Worm (Caenorhabditis elegans) whole organism, late embryonic: Measurements from ENCODE around the gene K02D3.1.

ENCODE experiments used
- C38D4.7 ChIP-seq: fragments of 200-800 bp; sonication (Bioruptor generic); optimal IDR thresholded peaks from 2 replicates; lab custom pipeline; 2018; ENCODE audit warnings: mild to moderate bottlenecking, missing genetic modification characterization, moderate library complexity, missing compliant biosample characterization
- K02D7.2 ChIP-seq: sonication (generic microtip); optimal IDR thresholded peaks from 2 replicates; lab custom pipeline; 2017; ENCODE audit warnings: mild to moderate bottlenecking, missing genetic modification characterization, missing compliant biosample characterization
- K09A11.1 ChIP-seq: sonication (generic microtip); optimal IDR thresholded peaks from 2 replicates; lab custom pipeline; 2017; ENCODE audit warnings: antibody characterized with exemption, mild to moderate bottlenecking, missing genetic modification characterization, missing compliant biosample characterization; ENCODE audit not compliant: insufficient read depth
- T23F11.4 ChIP-seq: fragments of 200-800 bp; sonication (Bioruptor generic); optimal IDR thresholded peaks from 2 replicates; lab custom pipeline; 2018; ENCODE audit warnings: mild to moderate bottlenecking, missing genetic modification characterization, missing compliant biosample characterization
- ama-1 ChIP-seq: fragments of 150-350 bp; optimal IDR thresholded peaks from 2 replicates; lab custom pipeline; 2014
- ceh-14 ChIP-seq: sonication (generic microtip); optimal IDR thresholded peaks from 2 replicates; lab custom pipeline; 2016; ENCODE audit warnings: missing genotype, missing genetic modification characterization, missing compliant biosample characterization
- ceh-18 ChIP-seq: sonication (generic microtip); optimal IDR thresholded peaks from 2 replicates; lab custom pipeline; 2016; ENCODE audit warnings: missing genetic modification characterization, missing compliant biosample characterization
- ceh-24 ChIP-seq: sonication (generic microtip); optimal IDR thresholded peaks from 2 replicates; lab custom pipeline; 2016; ENCODE audit warnings: mild to moderate bottlenecking, missing genetic modification characterization, missing compliant biosample characterization
- ceh-31 ChIP-seq: sonication (generic microtip); optimal IDR thresholded peaks from 2 replicates; lab custom pipeline; 2016; ENCODE audit warnings: missing genetic modification characterization, missing compliant biosample characterization
- ceh-34 ChIP-seq: sonication (generic microtip); optimal IDR thresholded peaks from 2 replicates; lab custom pipeline; 2016; ENCODE audit warnings: mild to moderate bottlenecking, missing genetic modification characterization, missing compliant biosample characterization
- ceh-45 ChIP-seq: fragments of 200-800 bp; sonication (Bioruptor generic); IDR thresholded peaks from 2 replicates; pipeline ENCODE4 v1.3.6; 2022; ENCODE audit warnings: missing genetic modification reagents, missing genetic modification characterization, missing compliant biosample characterization
- ceh-6 ChIP-seq: fragments of 200-800 bp; sonication (Bioruptor generic); optimal IDR thresholded peaks from 2 replicates; lab custom pipeline; 2018; ENCODE audit warnings: mild to moderate bottlenecking, missing genetic modification characterization, missing compliant biosample characterization
- ceh-9 ChIP-seq: sonication (generic microtip); optimal IDR thresholded peaks from 2 replicates; lab custom pipeline; 2016; ENCODE audit warnings: mild to moderate bottlenecking, missing genetic modification characterization, inconsistent platforms, missing compliant biosample characterization
- dmd-4 ChIP-seq: sonication (generic microtip); optimal IDR thresholded peaks from 2 replicates; lab custom pipeline; 2016; ENCODE audit warnings: borderline replicate concordance, missing genetic modification characterization, missing compliant biosample characterization
- dve-1 ChIP-seq: sonication (generic microtip); optimal IDR thresholded peaks from 2 replicates; lab custom pipeline; 2017; ENCODE audit warnings: antibody characterized with exemption, mild to moderate bottlenecking, missing genetic modification characterization, missing compliant biosample characterization
- elt-2 ChIP-seq: sonication (generic microtip); optimal IDR thresholded peaks from 2 replicates; lab custom pipeline; 2016; ENCODE audit warnings: missing genetic modification reagents, missing genetic modification characterization, missing compliant biosample characterization
- elt-4 ChIP-seq: sonication (generic microtip); optimal IDR thresholded peaks from 2 replicates; lab custom pipeline; 2016; ENCODE audit warnings: missing genetic modification characterization, missing compliant biosample characterization
- ets-4 ChIP-seq: sonication (generic microtip); optimal IDR thresholded peaks from 2 replicates; lab custom pipeline; 2016; ENCODE audit warnings: missing genetic modification characterization, missing compliant biosample characterization
- fax-1 ChIP-seq: sonication (generic microtip); optimal IDR thresholded peaks from 2 replicates; lab custom pipeline; 2016; ENCODE audit warnings: missing genotype, missing genetic modification characterization, missing compliant biosample characterization
- fkh-6 ChIP-seq: sonication (generic microtip); optimal IDR thresholded peaks from 2 replicates; lab custom pipeline; 2016; ENCODE audit warnings: missing genetic modification characterization, missing compliant biosample characterization
- hlh-13 ChIP-seq: fragments of 200-800 bp; sonication (Bioruptor generic); optimal IDR thresholded peaks from 2 replicates; lab custom pipeline; 2018; ENCODE audit warnings: mild to moderate bottlenecking, missing genetic modification characterization, missing compliant biosample characterization
- hlh-30 ChIP-seq: sonication (generic microtip); optimal IDR thresholded peaks from 2 replicates; lab custom pipeline; 2017; ENCODE audit warnings: antibody characterized with exemption, missing genetic modification characterization, missing compliant biosample characterization; ENCODE audit not compliant: insufficient read depth
- lim-6 ChIP-seq: sonication (generic microtip); optimal IDR thresholded peaks from 2 replicates; lab custom pipeline; 2016; ENCODE audit warnings: missing genetic modification characterization, missing compliant biosample characterization
- lin-11 ChIP-seq: fragments of 200-800 bp; sonication (Bioruptor generic); optimal IDR thresholded peaks from 2 replicates; lab custom pipeline; 2018; ENCODE audit warnings: mild to moderate bottlenecking, missing genetic modification characterization, missing compliant biosample characterization
- nfya-1 ChIP-seq: sonication (generic microtip); optimal IDR thresholded peaks from 2 replicates; lab custom pipeline; 2017; ENCODE audit warnings: missing genetic modification characterization, mild to moderate bottlenecking, missing compliant biosample characterization, antibody characterized with exemption, moderate library complexity
- nhr-11 ChIP-seq: fragments of 150-350 bp; optimal IDR thresholded peaks from 2 replicates; lab custom pipeline; 2014; ENCODE audit warnings: missing biosample characterization, missing genetic modification characterization
- nhr-232 ChIP-seq: sonication (generic microtip); optimal IDR thresholded peaks from 2 replicates; lab custom pipeline; 2016; ENCODE audit warnings: missing genetic modification characterization, missing compliant biosample characterization
- npax-4 ChIP-seq: sonication (generic microtip); optimal IDR thresholded peaks from 2 replicates; lab custom pipeline; 2016; ENCODE audit warnings: missing genetic modification characterization, missing compliant biosample characterization
- pag-3 ChIP-seq: sonication (generic microtip); optimal IDR thresholded peaks from 2 replicates; lab custom pipeline; 2016; ENCODE audit warnings: missing compliant biosample characterization, missing genetic modification characterization, borderline replicate concordance
- pax-1 ChIP-seq: fragments of 150-350 bp; optimal IDR thresholded peaks from 2 replicates; lab custom pipeline; 2014; ENCODE audit warnings: missing biosample characterization, missing genetic modification characterization
- pha-2 ChIP-seq: sonication (generic microtip); optimal IDR thresholded peaks from 2 replicates; lab custom pipeline; 2017; ENCODE audit warnings: mild to moderate bottlenecking, missing genetic modification characterization, missing compliant biosample characterization
- pros-1 ChIP-seq: fragments of 150-350 bp; optimal IDR thresholded peaks from 2 replicates; lab custom pipeline; 2014; ENCODE audit warnings: missing biosample characterization, missing genetic modification reagents, missing genetic modification characterization
- ref-2 ChIP-seq: sonication (generic microtip); optimal IDR thresholded peaks from 2 replicates; lab custom pipeline; 2016; ENCODE audit warnings: missing genetic modification characterization, missing compliant biosample characterization
- rnt-1 ChIP-seq: sonication (generic microtip); optimal IDR thresholded peaks from 2 replicates; lab custom pipeline; 2016; ENCODE audit warnings: missing genetic modification characterization, missing compliant biosample characterization
- syd-9 ChIP-seq: sonication (generic microtip); optimal IDR thresholded peaks from 2 replicates; lab custom pipeline; 2016; ENCODE audit warnings: mild to moderate bottlenecking, missing genetic modification characterization, moderate library complexity, missing compliant biosample characterization
- tbx-2 ChIP-seq: sonication (generic microtip); optimal IDR thresholded peaks from 2 replicates; lab custom pipeline; 2016; ENCODE audit warnings: missing genetic modification characterization, missing compliant biosample characterization
- ttx-3 ChIP-seq: sonication (generic microtip); optimal IDR thresholded peaks from 2 replicates; lab custom pipeline; 2016; ENCODE audit warnings: missing genetic modification reagents, missing genetic modification characterization, missing compliant biosample characterization
- unc-3 ChIP-seq, 2 experiments: fragments of 200-800 bp in 1 of 2; sonication (Bioruptor generic) in 1 of 2; sonication (generic microtip) in 1 of 2; conservative IDR thresholded peaks in 1 of 2; optimal IDR thresholded peaks in 1 of 2; 2 replicates each; pipeline versions ENCODE4 v1.3.6 to Lab custom; 2016 to 2022; ENCODE audit warnings: missing compliant biosample characterization in 2 of 2, missing genetic modification characterization in 2 of 2, missing genetic modification reagents in 1 of 2
- unc-42 ChIP-seq: sonication (generic microtip); optimal IDR thresholded peaks from 2 replicates; lab custom pipeline; 2016; ENCODE audit warnings: missing genotype, missing genetic modification characterization, missing compliant biosample characterization
- unc-86 ChIP-seq: sonication (generic microtip); optimal IDR thresholded peaks from 2 replicates; lab custom pipeline; 2016; ENCODE audit warnings: missing genetic modification characterization, missing compliant biosample characterization
- zip-5 ChIP-seq: sonication (generic microtip); optimal IDR thresholded peaks from 2 replicates; lab custom pipeline; 2016; ENCODE audit warnings: missing genetic modification characterization, missing compliant biosample characterization
- ztf-16 ChIP-seq: sonication (generic microtip); optimal IDR thresholded peaks from 2 replicates; lab custom pipeline; 2017; ENCODE audit warnings: missing genetic modification characterization, missing compliant biosample characterization

Gene K02D3.1

DNA sequence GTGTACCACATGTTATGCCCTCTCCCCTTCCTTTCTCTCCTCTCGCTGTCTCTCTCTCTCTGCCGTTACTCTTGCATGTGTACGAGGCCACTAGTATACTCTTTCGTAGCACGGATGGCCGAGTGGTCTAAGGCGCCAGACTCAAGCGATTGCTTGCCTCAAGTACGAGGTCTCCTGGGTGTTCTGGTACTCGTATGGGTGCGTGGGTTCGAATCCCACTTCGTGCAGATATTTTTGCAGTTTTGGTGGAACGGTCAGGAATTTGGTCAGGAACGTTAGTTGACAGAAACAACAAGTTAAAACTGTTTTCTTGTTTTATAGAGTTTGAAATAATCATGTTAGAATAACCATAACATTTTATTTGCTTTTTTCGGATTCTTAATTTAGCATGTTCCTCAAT lies 41.3 kb upstream of the K02D3.1 start (continued):
- TF ChIP-seq C38D4.7 (GFP tag; lab: Kevin White, UChicago), result peak; percentile 97
- TF ChIP-seq ceh-18, result peak; percentile 97
- TF ChIP-seq pros-1 (tag; lab: Kevin White, UChicago), result peak; percentile 80
- TF ChIP-seq elt-4 (tag; lab: Kevin White, UChicago), result peak; percentile 92
- peak; percentile 99 for TF ChIP-seq ceh-6 (GFP tag; lab: Kevin White, UChicago)
- TF ChIP-seq ceh-9, result peak; percentile 97
- TF ChIP-seq lin-11 (tag; lab: Kevin White, UChicago), result peak; percentile 95
- TF ChIP-seq ceh-45 (GFP tag; lab: Robert Waterston, UW), result peak; percentile 98
- peak; percentile 98 for TF ChIP-seq ceh-14
- no peak for TF ChIP-seq ama-1 (lab: Kevin White, UChicago)
- peak; percentile 97 for TF ChIP-seq fax-1 (tag; lab: Kevin White, UChicago)
- TF ChIP-seq ref-2 (tag; lab: Kevin White, UChicago), result peak; percentile 98
- peak; percentile 93 for TF ChIP-seq ets-4 (tag; lab: Kevin White, UChicago)
- peak; percentile 96 for TF ChIP-seq ceh-31 (tag; lab: Kevin White, UChicago)
- peak; percentile 96 for TF ChIP-seq pha-2
- peak; percentile 97 for TF ChIP-seq fkh-6
- TF ChIP-seq tbx-2 (tag; lab: Kevin White, UChicago), result peak; percentile 98
- TF ChIP-seq npax-4 (tag; lab: Kevin White, UChicago), result peak; percentile 97
- no peak for TF ChIP-seq pax-1 (tag; lab: Kevin White, UChicago)
- TF ChIP-seq unc-86 (tag; lab: Kevin White, UChicago), result peak; percentile 98
- peak; percentile 98 for TF ChIP-seq dmd-4 (tag; lab: Kevin White, UChicago)
- peak; percentile 98 for TF ChIP-seq hlh-13
- peak; percentile 98 for TF ChIP-seq ztf-16
- TF ChIP-seq nhr-11 (tag; lab: Kevin White, UChicago), result no peak
- TF ChIP-seq dve-1 (tag; lab: Kevin White, UChicago), result peak; percentile 95
- peak; percentile 98 for TF ChIP-seq rnt-1 (tag; lab: Kevin White, UChicago)
- peak; percentile 99 for TF ChIP-seq K02D7.2 (tag; lab: Kevin White, UChicago)
- TF ChIP-seq unc-42 (tag; lab: Kevin White, UChicago), result peak; percentile 90
- peak; percentile 98 for TF ChIP-seq ttx-3 (tag; lab: Kevin White, UChicago)
- peak; percentile 88 for TF ChIP-seq nfya-1 (tag; lab: Kevin White, UChicago)
- TF ChIP-seq lim-6, result peak; percentile 95
- peak; percentile 97 for TF ChIP-seq ceh-24 (tag; lab: Kevin White, UChicago)
- peak; percentile 99 for TF ChIP-seq unc-3 (GFP tag; conservative IDR thresholded peaks at IDR 0.05; lab: Robert Waterston, UW)
- TF ChIP-seq unc-3 (tag; optimal IDR thresholded peaks at IDR 0.05; lab: Kevin White, UChicago), result peak; percentile 97
- peak; percentile 98 for TF ChIP-seq nhr-232 (tag; lab: Kevin White, UChicago)
- TF ChIP-seq syd-9 (tag; lab: Kevin White, UChicago), result peak; percentile 99
- peak; percentile 91 for TF ChIP-seq zip-5 (tag; lab: Kevin White, UChicago)
- TF ChIP-seq pag-3, result peak; percentile 97
- peak; percentile 98 for TF ChIP-seq T23F11.4
- TF ChIP-seq ceh-34, result peak; percentile 99
- peak; percentile 99 for TF ChIP-seq elt-2 (tag; lab: Kevin White, UChicago)
- TF ChIP-seq, all 69 proteins: peak for 65

DNA sequence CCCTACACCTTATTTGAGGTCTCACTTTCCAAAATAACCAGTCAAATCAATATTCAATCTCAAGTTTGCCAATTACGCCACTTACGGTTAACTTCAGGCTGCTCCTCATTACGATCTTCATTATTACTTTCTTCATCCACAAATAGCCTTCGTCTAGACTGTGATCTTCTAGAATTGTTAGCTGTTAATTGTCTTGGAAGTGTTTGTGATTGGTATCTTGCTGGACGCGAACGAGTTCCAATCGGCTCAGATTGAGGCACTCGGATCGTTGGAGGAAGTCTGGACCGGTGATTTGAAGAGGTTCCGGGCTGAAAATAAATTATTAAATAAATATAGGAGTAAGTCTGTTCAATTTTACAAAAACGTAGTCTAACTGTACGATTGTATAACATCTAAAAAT lies 39.8 kb upstream of the K02D3.1 start:
- TF ChIP-seq hlh-30 (tag; lab: Kevin White, UChicago), result no peak
- TF ChIP-seq pros-1 (tag; lab: Kevin White, UChicago), result no peak
- TF ChIP-seq K09A11.1 (tag; lab: Kevin White, UChicago), result no peak
